Fruit fly (Drosophila melanogaster) whole organism, embryonic: ENCODE data around the gene Polr1B.
A peak's percentile ranks its signal among the peaks of the same experiment; 100 is the strongest.

Experiments used
- C15 ChIP-seq: fragments of 200-800 bp; sonication (Bioruptor generic); IDR thresholded peaks from 3 replicates; pipeline ENCODE4 v1.3.6; 2022; ENCODE audit warnings: missing biosample characterization, missing genetic modification characterization
- CG10321 ChIP-seq: fragments of 200-800 bp; sonication (Bioruptor generic); IDR thresholded peaks from 2 replicates; pipeline ENCODE4 v1.3.6; 2022; ENCODE audit warnings: missing biosample characterization, missing genetic modification characterization
- CG11696 ChIP-seq: fragments of 200-800 bp; sonication (Bioruptor generic); IDR thresholded peaks from 2 replicates; pipeline ENCODE4 v1.3.6; 2022; ENCODE audit warnings: missing biosample characterization, missing genetic modification characterization
- CG12155 ChIP-seq: fragments of 200-800 bp; sonication (Bioruptor generic); optimal IDR thresholded peaks from 3 replicates; lab custom pipeline; 2016; ENCODE audit warnings: missing biosample characterization, missing genetic modification characterization
- CG12299 ChIP-seq: fragments of 200-800 bp; sonication (Bioruptor generic); optimal IDR thresholded peaks from 2 replicates; lab custom pipeline; 2018; ENCODE audit warnings: missing biosample characterization, mild to moderate bottlenecking, missing genetic modification characterization
- CG13424 ChIP-seq: fragments of 200-800 bp; sonication (Bioruptor generic); optimal IDR thresholded peaks from 2 replicates; lab custom pipeline; 2019; ENCODE audit warnings: missing biosample characterization, mild to moderate bottlenecking, missing genetic modification characterization, moderate library complexity
- CG14860 ChIP-seq: fragments of 200-800 bp; sonication (Bioruptor generic); IDR thresholded peaks from 3 replicates; pipeline ENCODE4 v1.3.6; 2022; ENCODE audit warnings: missing biosample characterization, missing genetic modification characterization; ENCODE audit not compliant: partially characterized antibody
- CG1529 ChIP-seq: fragments of 200-800 bp; sonication (Bioruptor generic); optimal IDR thresholded peaks from 3 replicates; lab custom pipeline; 2018; ENCODE audit warnings: missing biosample characterization, missing genetic modification characterization
- CG2116 ChIP-seq: fragments of 200-800 bp; sonication (Bioruptor generic); optimal IDR thresholded peaks from 3 replicates; lab custom pipeline; 2018; ENCODE audit warnings: missing biosample characterization, mild to moderate bottlenecking, missing genetic modification characterization
- CG31365 ChIP-seq: fragments of 200-800 bp; sonication (Bioruptor generic); optimal IDR thresholded peaks from 2 replicates; lab custom pipeline; 2018; ENCODE audit warnings: missing biosample characterization, mild to moderate bottlenecking, missing genetic modification characterization
- CG34376 ChIP-seq: fragments of 200-800 bp; sonication (Bioruptor generic); optimal IDR thresholded peaks from 2 replicates; lab custom pipeline; 2018; ENCODE audit warnings: missing biosample characterization, mild to moderate bottlenecking, missing genetic modification characterization
- CG5245 ChIP-seq: fragments of 200-800 bp; sonication (Bioruptor generic); optimal IDR thresholded peaks from 3 replicates; lab custom pipeline; 2016; ENCODE audit warnings: missing biosample characterization, missing genetic modification characterization
- CG7987 ChIP-seq: fragments of 200-800 bp; sonication (Bioruptor generic); optimal IDR thresholded peaks from 2 replicates; lab custom pipeline; 2018; ENCODE audit warnings: missing biosample characterization, mild to moderate bottlenecking, missing genetic modification characterization, moderate library complexity
- CG9727 ChIP-seq: fragments of 200-800 bp; sonication (Bioruptor generic); optimal IDR thresholded peaks from 3 replicates; lab custom pipeline; 2017; ENCODE audit warnings: missing biosample characterization, mild to moderate bottlenecking, missing genetic modification characterization
- CG9876 ChIP-seq: fragments of 200-800 bp; sonication (Bioruptor generic); optimal IDR thresholded peaks from 2 replicates; lab custom pipeline; 2016; ENCODE audit warnings: missing biosample characterization, missing genetic modification characterization
- CHES-1-like ChIP-seq: fragments of 200-800 bp; sonication (Bioruptor generic); optimal IDR thresholded peaks from 2 replicates; lab custom pipeline; 2016; ENCODE audit warnings: missing biosample characterization, missing genetic modification characterization
- Drgx ChIP-seq: fragments of 200-800 bp; sonication (Bioruptor generic); IDR thresholded peaks from 2 replicates; pipeline ENCODE4 v1.3.6; 2022; ENCODE audit warnings: missing biosample characterization, missing genetic modification characterization
- HmgZ ChIP-seq: fragments of 200-800 bp; sonication (Bioruptor generic); optimal IDR thresholded peaks from 2 replicates; lab custom pipeline; 2018; ENCODE audit warnings: missing biosample characterization, mild to moderate bottlenecking, missing genetic modification characterization
- Hr51 ChIP-seq, 2 experiments: fragments of 200-800 bp; sonication (Bioruptor generic); optimal IDR thresholded peaks; 2 replicates in 1 of 2; 3 replicates in 1 of 2; lab custom pipeline; 2016 to 2018; ENCODE audit warnings: missing biosample characterization in 2 of 2, missing genetic modification characterization in 2 of 2, mild to moderate bottlenecking in 1 of 2, moderate library complexity in 1 of 2
- Hr78 ChIP-seq, 2 experiments: fragments of 200-800 bp in 1 of 2; fragments of >200 bp in 1 of 2; sonication (Bioruptor generic) in 1 of 2; optimal IDR thresholded peaks; 2 replicates each; lab custom pipeline; 2017 to 2019; ENCODE audit warnings: missing biosample characterization in 2 of 2, missing genetic modification characterization in 2 of 2, mild to moderate bottlenecking in 1 of 2, moderate library complexity in 1 of 2
- Kr ChIP-seq: fragments of 200-800 bp; sonication (Bioruptor generic); optimal IDR thresholded peaks from 2 replicates; lab custom pipeline; 2017; ENCODE audit warnings: missing biosample characterization, mild to moderate bottlenecking, missing genetic modification characterization
- MTF-1 ChIP-seq: fragments of 200-800 bp; sonication (Bioruptor generic); optimal IDR thresholded peaks from 2 replicates; lab custom pipeline; 2018; ENCODE audit warnings: missing biosample characterization, mild to moderate bottlenecking, missing genetic modification characterization, borderline replicate concordance
- Spps ChIP-seq: fragments of 200-800 bp; sonication (Bioruptor generic); optimal IDR thresholded peaks from 2 replicates; lab custom pipeline; 2018; ENCODE audit warnings: missing biosample characterization, mild to moderate bottlenecking, missing genetic modification characterization
- btn ChIP-seq: fragments of 200-800 bp; sonication (Bioruptor generic); optimal IDR thresholded peaks from 2 replicates; lab custom pipeline; 2016; ENCODE audit warnings: missing biosample characterization, missing genetic modification characterization
- caup ChIP-seq: fragments of 200-800 bp; sonication (Bioruptor generic); optimal IDR thresholded peaks from 3 replicates; lab custom pipeline; 2017; ENCODE audit warnings: missing biosample characterization, mild to moderate bottlenecking, missing genetic modification characterization, moderate library complexity; ENCODE audit not compliant: severe bottlenecking
- dysf ChIP-seq: fragments of 200-800 bp; sonication (Bioruptor generic); IDR thresholded peaks from 3 replicates; pipeline ENCODE4 v1.3.6; 2022; ENCODE audit warnings: missing biosample characterization, missing genetic modification characterization
- ftz-f1 ChIP-seq: fragments of 200-800 bp; sonication (Bioruptor generic); optimal IDR thresholded peaks from 2 replicates; lab custom pipeline; 2016; ENCODE audit warnings: missing biosample characterization, missing genetic modification characterization
- insv ChIP-seq, 2 experiments: fragments of 200-800 bp; sonication (Bioruptor generic); optimal IDR thresholded peaks; 3 replicates each; lab custom pipeline; 2016 to 2018; ENCODE audit warnings: missing biosample characterization in 2 of 2, missing genetic modification characterization in 2 of 2
- knrl ChIP-seq: fragments of 200-800 bp; sonication (Bioruptor generic); IDR thresholded peaks from 3 replicates; pipeline ENCODE4 v1.3.6; 2022; ENCODE audit warnings: missing biosample characterization, missing genetic modification characterization; ENCODE audit not compliant: partially characterized antibody
- lab ChIP-seq: fragments of 200-800 bp; sonication (Bioruptor generic); optimal IDR thresholded peaks from 3 replicates; lab custom pipeline; 2017; ENCODE audit warnings: missing biosample characterization, missing genetic modification characterization, mild to moderate bottlenecking, moderate library complexity, missing genetic modification reagents
- lola ChIP-seq, 3 experiments: fragments of >200 bp in 2 of 3; fragments of 200-800 bp in 1 of 3; sonication (Bioruptor generic) in 1 of 3; optimal IDR thresholded peaks; 2 replicates each; lab custom pipeline; 2017 to 2019; ENCODE audit warnings: missing biosample characterization in 3 of 3, missing genetic modification characterization in 3 of 3, mild to moderate bottlenecking in 1 of 3, moderate library complexity in 1 of 3
- mirr ChIP-seq: fragments of 200-800 bp; sonication (Bioruptor generic); optimal IDR thresholded peaks from 3 replicates; lab custom pipeline; 2018; ENCODE audit warnings: missing biosample characterization, mild to moderate bottlenecking, missing genetic modification characterization
- nerfin-1 ChIP-seq: fragments of 200-800 bp; sonication (Bioruptor generic); optimal IDR thresholded peaks from 3 replicates; lab custom pipeline; 2019; ENCODE audit warnings: missing biosample characterization, mild to moderate bottlenecking, missing genetic modification characterization, moderate library complexity
- pan ChIP-seq, 4 experiments: fragments of >200 bp in 3 of 4; fragments of 200-800 bp in 1 of 4; sonication (Bioruptor generic) in 1 of 4; optimal IDR thresholded peaks in 3 of 4; IDR thresholded peaks in 1 of 4; 2 replicates each; pipeline versions ENCODE4 v1.3.6 to Lab custom; 2017 to 2022; ENCODE audit warnings: missing biosample characterization in 2 of 4, missing genetic modification characterization in 2 of 4, mixed read lengths in 1 of 4
- pfk ChIP-seq: fragments of 200-800 bp; sonication (Bioruptor generic); optimal IDR thresholded peaks from 2 replicates; lab custom pipeline; 2018; ENCODE audit warnings: missing biosample characterization, mild to moderate bottlenecking, missing genetic modification characterization, moderate library complexity
- run ChIP-seq: fragments of 200-800 bp; sonication (Bioruptor generic); optimal IDR thresholded peaks from 3 replicates; lab custom pipeline; 2018; ENCODE audit warnings: missing biosample characterization, mild to moderate bottlenecking, missing genetic modification characterization
- sens-2 ChIP-seq: fragments of 200-800 bp; sonication (Bioruptor generic); IDR thresholded peaks from 2 replicates; pipeline ENCODE4 v1.3.6; 2022; ENCODE audit warnings: missing biosample characterization, missing genetic modification characterization
- tio ChIP-seq: fragments of 200-800 bp; sonication (Bioruptor generic); optimal IDR thresholded peaks from 2 replicates; lab custom pipeline; 2017; ENCODE audit warnings: missing biosample characterization, missing genetic modification characterization, inconsistent platforms
- zfh1 ChIP-seq: fragments of 200-800 bp; sonication (Bioruptor generic); IDR thresholded peaks from 3 replicates; pipeline ENCODE4 v1.3.6; 2022; ENCODE audit warnings: missing biosample characterization, missing genetic modification characterization

Polr1B gene

dm6 chr2L:412931-413330 lies 8.8 kb downstream of the Polr1B start (continued):
- TF ChIP-seq CG12155 (peak; percentile 24), CG13424 (tag; lab: Kevin White, UChicago) (peak; percentile 41), HmgZ (peak; percentile 14), nerfin-1 (tag; lab: Kevin White, UChicago) (no peak), CG9876 (GFP tag; lab: Kevin White, UChicago) (no peak), CG5245 (GFP tag; lab: Kevin White, UChicago) (no peak), caup (GFP tag; lab: Kevin White, UChicago) (no peak), insv (GFP tag; optimal IDR thresholded peaks at IDR 0.05; lab: Kevin White, UChicago) (no peak), dysf (0 out of 3 replicates have a peak, but pooled peaks have one; percentile 48), ftz-f1 (GFP tag; lab: Kevin White, UChicago) (no peak), CHES-1-like (GFP tag; lab: Kevin White, UChicago) (no peak), pan (optimal IDR thresholded peaks at IDR 0.05; lab: Kevin White, UChicago) (no peak), pan (GFP tag; optimal IDR thresholded peaks at IDR 0.05 in 1 of 2, IDR thresholded peaks at IDR 0.05 in 1 of 2) (no peak), knrl (GFP tag; lab: Robert Waterston, UW) (no peak), mirr (GFP tag; lab: Kevin White, UChicago) (no peak), sens-2 (GFP tag; lab: Robert Waterston, UW) (no peak), CG12299 (tag; lab: Kevin White, UChicago) (no peak), CG34376 (GFP tag; lab: Kevin White, UChicago) (peak; percentile 5), run (tag; lab: Kevin White, UChicago) (no peak), lab (GFP tag; lab: Kevin White, UChicago) (no peak), CG2116 (GFP tag; lab: Kevin White, UChicago) (no peak), CG7987 (GFP tag; lab: Kevin White, UChicago) (no peak), CG1529 (no peak), CG11696 (GFP tag; lab: Robert Waterston, UW) (no peak), Hr51 (GFP tag; optimal IDR thresholded peaks at IDR 0.05; lab: Kevin White, UChicago) (no peak), lola (GFP tag; optimal IDR thresholded peaks at IDR 0.05; lab: Kevin White, UChicago) (no peak), pfk (GFP tag; lab: Kevin White, UChicago) (no peak), CG31365 (tag; lab: Kevin White, UChicago) (no peak), CG10321 (GFP tag; lab: Robert Waterston, UW) (no peak), MTF-1 (GFP tag; lab: Kevin White, UChicago) (no peak), zfh1 (GFP tag; lab: Robert Waterston, UW) (no peak), btn (GFP tag; lab: Kevin White, UChicago) (no peak), Spps (tag; lab: Kevin White, UChicago) (no peak), Kr (GFP tag; lab: Kevin White, UChicago) (no peak), CG9727 (GFP tag; lab: Kevin White, UChicago) (peak; percentile 38), Drgx (GFP tag; lab: Robert Waterston, UW) (peak; percentile 48; the same call in 1 of the 2 replicates), CG14860 (no peak), tio (GFP tag; lab: Kevin White, UChicago) (no peak)
- TF ChIP-seq, all 482 proteins: peak for 49

- TF ChIP-seq Hr78 (GFP tag; optimal IDR thresholded peaks at IDR 0.05; lab: Kevin White, UChicago): peak in 1 of 2 experiments; percentile 60
- TF ChIP-seq C15 (GFP tag; lab: Robert Waterston, UW): no peak
These were observed 9.8 kb downstream of the Polr1B start for dm6 chr2L:413894-414293.
